Fruit fly (Drosophila melanogaster) whole organism, embryonic: ENCODE measurements around the gene Myo95E.

Experiments
- BtbVII ChIP-seq: fragments of 200-800 bp; sonication (Bioruptor generic); optimal IDR thresholded peaks from 3 replicates; lab custom pipeline; 2017; ENCODE audit warnings: missing biosample characterization, mild to moderate bottlenecking, missing genetic modification characterization
- C15 ChIP-seq: fragments of 200-800 bp; sonication (Bioruptor generic); IDR thresholded peaks from 3 replicates; pipeline ENCODE4 v1.3.6; 2022; ENCODE audit warnings: missing biosample characterization, missing genetic modification characterization
- CG1024 ChIP-seq: fragments of 200-800 bp; sonication (Bioruptor generic); IDR thresholded peaks from 2 replicates; pipeline ENCODE4 v1.3.6; 2022; ENCODE audit warnings: missing biosample characterization, missing genetic modification characterization
- CG10267 ChIP-seq: fragments of 200-800 bp; sonication (Bioruptor generic); optimal IDR thresholded peaks from 2 replicates; lab custom pipeline; 2018; ENCODE audit warnings: missing biosample characterization, mild to moderate bottlenecking, missing genetic modification characterization, moderate library complexity
- CG10462 ChIP-seq: fragments of 200-800 bp; sonication (Bioruptor generic); optimal IDR thresholded peaks from 2 replicates; lab custom pipeline; 2016; ENCODE audit warnings: missing biosample characterization, missing genetic modification characterization
- CG11560 ChIP-seq: fragments of 200-800 bp; sonication (Bioruptor generic); IDR thresholded peaks from 3 replicates; pipeline ENCODE4 v1.3.6; 2022; ENCODE audit warnings: missing biosample characterization, missing genetic modification characterization
- CG12219 ChIP-seq: fragments of 200-800 bp; sonication (Bioruptor generic); optimal IDR thresholded peaks from 3 replicates; lab custom pipeline; 2018; ENCODE audit warnings: missing biosample characterization, mild to moderate bottlenecking, missing genetic modification characterization
- CG12744 ChIP-seq: fragments of 200-800 bp; sonication (Bioruptor generic); optimal IDR thresholded peaks from 2 replicates; lab custom pipeline; 2016; ENCODE audit warnings: missing biosample characterization, missing genetic modification characterization
- CG12769 ChIP-seq: fragments of 200-800 bp; sonication (Bioruptor generic); optimal IDR thresholded peaks from 2 replicates; lab custom pipeline; 2019; ENCODE audit warnings: missing biosample characterization, mild to moderate bottlenecking, missing genetic modification characterization, moderate library complexity
- CG12942 ChIP-seq: fragments of 200-800 bp; sonication (Bioruptor generic); optimal IDR thresholded peaks from 3 replicates; lab custom pipeline; 2016; ENCODE audit warnings: missing biosample characterization, missing genetic modification characterization
- CG14860 ChIP-seq: fragments of 200-800 bp; sonication (Bioruptor generic); IDR thresholded peaks from 3 replicates; pipeline ENCODE4 v1.3.6; 2022; ENCODE audit warnings: missing biosample characterization, missing genetic modification characterization; ENCODE audit not compliant: partially characterized antibody
- CG1529 ChIP-seq: fragments of 200-800 bp; sonication (Bioruptor generic); optimal IDR thresholded peaks from 3 replicates; lab custom pipeline; 2018; ENCODE audit warnings: missing biosample characterization, missing genetic modification characterization
- CG16863 ChIP-seq: fragments of 200-800 bp; sonication (Bioruptor generic); optimal IDR thresholded peaks from 3 replicates; lab custom pipeline; 2016; ENCODE audit warnings: missing biosample characterization, missing genetic modification characterization
- CG2875 ChIP-seq: fragments of 200-800 bp; sonication (Bioruptor generic); optimal IDR thresholded peaks from 2 replicates; lab custom pipeline; 2017; ENCODE audit warnings: missing biosample characterization, mild to moderate bottlenecking, missing genetic modification characterization, missing genetic modification reagents
- CG31441 ChIP-seq: fragments of 200-800 bp; sonication (Bioruptor generic); IDR thresholded peaks from 2 replicates; pipeline ENCODE4 v1.3.6; 2022; ENCODE audit warnings: missing biosample characterization, missing genetic modification characterization
- CG32767 ChIP-seq: fragments of 200-800 bp; sonication (Bioruptor generic); IDR thresholded peaks from 2 replicates; pipeline ENCODE4 v1.3.6; 2022; ENCODE audit warnings: missing biosample characterization, missing genetic modification characterization
- CG32772 ChIP-seq: fragments of 200-800 bp; sonication (Bioruptor generic); IDR thresholded peaks from 2 replicates; pipeline ENCODE4 v1.3.6; 2022; ENCODE audit warnings: missing biosample characterization, missing genetic modification characterization
- CG4820 ChIP-seq: fragments of 200-800 bp; sonication (Bioruptor generic); optimal IDR thresholded peaks from 3 replicates; lab custom pipeline; 2016; ENCODE audit warnings: missing biosample characterization, missing genetic modification characterization
- CG7357 ChIP-seq: fragments of 200-800 bp; sonication (Bioruptor generic); IDR thresholded peaks from 3 replicates; pipeline ENCODE4 v1.3.6; 2022; ENCODE audit warnings: missing biosample characterization, missing genetic modification characterization
- CG7786 ChIP-seq: fragments of 200-800 bp; sonication (Bioruptor generic); optimal IDR thresholded peaks from 2 replicates; lab custom pipeline; 2016; ENCODE audit warnings: missing biosample characterization, missing genetic modification characterization
- CG8281 ChIP-seq: fragments of 200-800 bp; sonication (Bioruptor generic); optimal IDR thresholded peaks from 2 replicates; lab custom pipeline; 2018; ENCODE audit warnings: missing biosample characterization, mild to moderate bottlenecking, missing genetic modification characterization, moderate library complexity
- CG9609 ChIP-seq: fragments of 200-800 bp; sonication (Bioruptor generic); optimal IDR thresholded peaks from 3 replicates; lab custom pipeline; 2016; ENCODE audit warnings: missing biosample characterization, missing genetic modification characterization
- Camta ChIP-seq: fragments of 200-800 bp; sonication (Bioruptor generic); optimal IDR thresholded peaks from 2 replicates; lab custom pipeline; 2016; ENCODE audit warnings: missing biosample characterization, missing genetic modification characterization
- Chrac-16 ChIP-seq: fragments of 200-800 bp; sonication (Bioruptor generic); optimal IDR thresholded peaks from 3 replicates; lab custom pipeline; 2016; ENCODE audit warnings: missing biosample characterization, missing genetic modification characterization
- D19B ChIP-seq: fragments of 200-800 bp; sonication (Bioruptor generic); optimal IDR thresholded peaks from 2 replicates; lab custom pipeline; 2017; ENCODE audit warnings: missing biosample characterization, mild to moderate bottlenecking, missing genetic modification characterization
- E2f1 ChIP-seq: fragments of 200-800 bp; sonication (Bioruptor generic); IDR thresholded peaks from 2 replicates; pipeline ENCODE4 v1.3.6; 2022; ENCODE audit warnings: missing biosample characterization, missing genetic modification characterization
- Fer1 ChIP-seq: fragments of 200-800 bp; sonication (Bioruptor generic); optimal IDR thresholded peaks from 2 replicates; lab custom pipeline; 2017; ENCODE audit warnings: missing biosample characterization, mild to moderate bottlenecking, missing genetic modification characterization
- Gsc ChIP-seq: fragments of 200-800 bp; sonication (Bioruptor generic); IDR thresholded peaks from 2 replicates; pipeline ENCODE4 v1.3.6; 2022; ENCODE audit warnings: missing biosample characterization, missing genetic modification characterization
- H15 ChIP-seq: fragments of 200-800 bp; sonication (Bioruptor generic); IDR thresholded peaks from 3 replicates; pipeline ENCODE4 v1.3.6; 2022; ENCODE audit warnings: missing biosample characterization, missing genetic modification characterization
- Hey ChIP-seq: fragments of 200-800 bp; sonication (Bioruptor generic); optimal IDR thresholded peaks from 3 replicates; lab custom pipeline; 2018; ENCODE audit warnings: missing biosample characterization, mild to moderate bottlenecking, missing genetic modification characterization
- Nf-YA ChIP-seq: fragments of 200-800 bp; sonication (Bioruptor generic); IDR thresholded peaks from 2 replicates; pipeline ENCODE4 v1.3.6; 2022; ENCODE audit warnings: missing biosample characterization, missing genetic modification characterization
- Side ChIP-seq: fragments of 200-800 bp; sonication (Bioruptor generic); optimal IDR thresholded peaks from 2 replicates; lab custom pipeline; 2016; ENCODE audit warnings: missing biosample characterization, missing genetic modification characterization
- Sin3A ChIP-seq: fragments of >200 bp; optimal IDR thresholded peaks from 2 replicates; lab custom pipeline; 2018
- Vsx1 ChIP-seq: fragments of 200-800 bp; sonication (Bioruptor generic); optimal IDR thresholded peaks from 2 replicates; lab custom pipeline; 2017; ENCODE audit warnings: missing biosample characterization, mild to moderate bottlenecking, missing genetic modification characterization, missing genetic modification reagents
- YL-1 ChIP-seq: fragments of 200-800 bp; sonication (Bioruptor generic); optimal IDR thresholded peaks from 3 replicates; lab custom pipeline; 2017; ENCODE audit warnings: missing biosample characterization, mild to moderate bottlenecking, missing genetic modification characterization
- amos ChIP-seq: fragments of 200-800 bp; sonication (Bioruptor generic); IDR thresholded peaks from 2 replicates; pipeline ENCODE4 v1.3.6; 2022; ENCODE audit warnings: missing biosample characterization, missing genetic modification characterization; ENCODE audit not compliant: partially characterized antibody
- br ChIP-seq: fragments of >200 bp; optimal IDR thresholded peaks from 2 replicates; lab custom pipeline; 2017
- chm ChIP-seq: fragments of 200-800 bp; sonication (Bioruptor generic); IDR thresholded peaks from 2 replicates; pipeline ENCODE4 v1.3.6; 2022; ENCODE audit warnings: missing biosample characterization, missing genetic modification characterization
- en ChIP-seq: fragments of 200-800 bp; sonication (Bioruptor generic); optimal IDR thresholded peaks from 2 replicates; lab custom pipeline; 2016; ENCODE audit warnings: missing biosample characterization, missing genetic modification characterization
- fd64A ChIP-seq: fragments of 200-800 bp; sonication (Bioruptor generic); optimal IDR thresholded peaks from 3 replicates; lab custom pipeline; 2018; ENCODE audit warnings: missing biosample characterization, mild to moderate bottlenecking, missing genetic modification characterization
- fd96Cb ChIP-seq: fragments of 200-800 bp; sonication (Bioruptor generic); optimal IDR thresholded peaks from 2 replicates; lab custom pipeline; 2018; ENCODE audit warnings: missing biosample characterization, mild to moderate bottlenecking, missing genetic modification characterization, moderate library complexity
- hth ChIP-seq: fragments of >200 bp; optimal IDR thresholded peaks from 2 replicates; lab custom pipeline; 2017; ENCODE audit warnings: inconsistent platforms
- nerfin-2 ChIP-seq: fragments of 200-800 bp; sonication (Bioruptor generic); IDR thresholded peaks from 2 replicates; pipeline ENCODE4 v1.3.6; 2022; ENCODE audit warnings: missing biosample characterization, missing genetic modification characterization; ENCODE audit not compliant: partially characterized antibody
- nmo ChIP-seq: fragments of 200-800 bp; sonication (Bioruptor generic); optimal IDR thresholded peaks from 2 replicates; lab custom pipeline; 2018; ENCODE audit warnings: missing biosample characterization, mild to moderate bottlenecking, missing genetic modification characterization, moderate library complexity
- otp ChIP-seq: fragments of 200-800 bp; sonication (Bioruptor generic); IDR thresholded peaks from 3 replicates; pipeline ENCODE4, ENCODE4 v1.3.6; 2022; ENCODE audit warnings: missing biosample characterization, missing genetic modification characterization
- psq ChIP-seq: fragments of 200-800 bp; sonication (Bioruptor generic); optimal IDR thresholded peaks from 2 replicates; lab custom pipeline; 2017; ENCODE audit warnings: missing biosample characterization, missing genetic modification characterization
- row ChIP-seq: fragments of 200-800 bp; sonication (Bioruptor generic); IDR thresholded peaks from 3 replicates; pipeline ENCODE4 v1.3.6; 2022; ENCODE audit warnings: missing biosample characterization, missing genetic modification characterization
- sd ChIP-seq: fragments of 200-800 bp; sonication (Bioruptor generic); optimal IDR thresholded peaks from 3 replicates; lab custom pipeline; 2018; ENCODE audit warnings: missing biosample characterization, mild to moderate bottlenecking, missing genetic modification characterization, moderate library complexity
- shn ChIP-seq: fragments of 200-800 bp; sonication (Bioruptor generic); optimal IDR thresholded peaks from 3 replicates; lab custom pipeline; 2016; ENCODE audit warnings: missing biosample characterization, missing genetic modification characterization
- so ChIP-seq: fragments of 200-800 bp; sonication (Bioruptor generic); IDR thresholded peaks from 3 replicates; pipeline ENCODE4 v1.3.6; 2022; ENCODE audit warnings: missing biosample characterization, missing genetic modification characterization
- tap ChIP-seq: fragments of 200-800 bp; optimal IDR thresholded peaks from 3 replicates; lab custom pipeline; 2019; ENCODE audit warnings: missing biosample characterization, mild to moderate bottlenecking, missing genetic modification characterization, moderate library complexity
- z ChIP-seq: fragments of 200-800 bp; sonication (Bioruptor generic); IDR thresholded peaks from 3 replicates; pipeline ENCODE4 v1.3.6; 2022; ENCODE audit warnings: missing biosample characterization, missing genetic modification characterization

Gene Myo95E

DNA sequence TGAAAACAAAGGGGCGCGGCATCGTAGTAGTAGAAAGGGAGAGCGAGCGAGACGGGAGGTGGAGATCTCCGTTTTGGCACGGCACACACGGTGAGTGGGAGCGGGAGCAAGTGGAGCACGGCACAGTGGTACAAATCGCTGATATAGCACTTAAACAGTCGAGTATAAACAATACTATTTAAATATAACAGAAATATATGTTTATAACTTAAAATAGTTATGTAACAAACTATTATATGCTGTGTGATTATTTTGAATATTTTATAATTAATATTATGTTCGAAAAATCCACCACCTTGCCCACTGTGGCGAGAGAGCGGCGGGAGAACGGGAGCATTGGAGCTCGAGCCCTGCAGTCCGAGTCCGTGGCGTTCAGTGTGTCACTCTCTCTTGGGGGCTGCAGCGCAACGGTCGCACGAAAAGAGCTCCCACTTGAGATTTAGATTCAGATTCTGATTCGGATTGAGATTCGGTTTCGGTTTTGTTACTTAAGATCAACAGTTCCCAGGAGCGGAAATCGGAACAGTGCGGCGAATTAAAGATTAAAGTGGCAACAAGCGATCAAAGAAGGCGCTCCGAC, 20.2 kb downstream of the Myo95E start, which contains the start of gene Kal1 (continued):
- peak; percentile 60; the same call in 2 of the 3 replicates for TF ChIP-seq z (GFP tag; lab: Robert Waterston, UW)
- peak; percentile 72; the same call in 2 of the 3 replicates for TF ChIP-seq CG11560 (tag; lab: Robert Waterston, UW)
- TF ChIP-seq nerfin-2 (GFP tag; lab: Robert Waterston, UW), result no peak
- peak; percentile 75 for TF ChIP-seq CG12942
- peak; percentile 96 for TF ChIP-seq CG31441
- peak; percentile 30 for TF ChIP-seq D19B (GFP tag; lab: Kevin White, UChicago)
- TF ChIP-seq br (lab: Kevin White, UChicago), result no peak
- TF ChIP-seq psq, result peak; percentile 45
- TF ChIP-seq amos (GFP tag; lab: Robert Waterston, UW), result no peak
- TF ChIP-seq Vsx1 (GFP tag; lab: Kevin White, UChicago), result peak; percentile 86
- peak; percentile 95 for TF ChIP-seq CG32767
- no peak for TF ChIP-seq CG9609 (GFP tag; lab: Kevin White, UChicago)
- TF ChIP-seq C15 (GFP tag; lab: Robert Waterston, UW), result peak; percentile 68; the same call in 1 of the 3 replicates
- TF ChIP-seq Side (GFP tag; lab: Kevin White, UChicago), result peak; percentile 11
- 0 out of 3 replicates have a peak, but pooled peaks have one; percentile 40 for TF ChIP-seq CG14860
- peak; percentile 90 for TF ChIP-seq H15 (GFP tag; lab: Robert Waterston, UW)
- TF ChIP-seq CG1024, result peak; percentile 89
- TF ChIP-seq CG1529 (GFP tag; lab: Kevin White, UChicago), result peak; percentile 94
- peak; percentile 93 for TF ChIP-seq CG32772 (GFP tag; lab: Robert Waterston, UW)
- peak; percentile 61 for TF ChIP-seq YL-1 (GFP tag; lab: Kevin White, UChicago)
- TF ChIP-seq CG12769, result peak; percentile 88
- TF ChIP-seq fd64A, result peak; percentile 90
- peak; percentile 96 for TF ChIP-seq nmo (GFP tag; lab: Kevin White, UChicago)
- TF ChIP-seq CG7786, result no peak
- TF ChIP-seq BtbVII (GFP tag; lab: Kevin White, UChicago), result peak; percentile 90
- TF ChIP-seq sd (tag; lab: Kevin White, UChicago), result peak; percentile 51
- TF ChIP-seq Hey (tag; lab: Kevin White, UChicago), result no peak
- TF ChIP-seq Chrac-16 (GFP tag; lab: Kevin White, UChicago), result peak; percentile 69
- TF ChIP-seq row (GFP tag; lab: Robert Waterston, UW), result peak; percentile 97
- TF ChIP-seq hth, result no peak
- TF ChIP-seq CG12744 (GFP tag; lab: Kevin White, UChicago), result no peak
- peak; percentile 91 for TF ChIP-seq CG10267
- TF ChIP-seq otp (GFP tag; lab: Robert Waterston, UW), result peak; percentile 94
- TF ChIP-seq tap, result peak; percentile 96
- TF ChIP-seq Fer1 (GFP tag; lab: Kevin White, UChicago), result peak; percentile 93
- TF ChIP-seq E2f1 (GFP tag; lab: Robert Waterston, UW), result peak; percentile 88
- no peak for TF ChIP-seq en (GFP tag; lab: Kevin White, UChicago)
- peak; percentile 72 for TF ChIP-seq CG10462 (GFP tag; lab: Kevin White, UChicago)
- TF ChIP-seq fd96Cb (tag; lab: Kevin White, UChicago), result peak; percentile 94
- peak; percentile 84 for TF ChIP-seq Nf-YA (GFP tag; lab: Robert Waterston, UW)
- TF ChIP-seq chm (GFP tag; lab: Robert Waterston, UW), result peak; percentile 95
- no peak for TF ChIP-seq Sin3A (lab: Kevin White, UChicago)
- TF ChIP-seq shn (GFP tag; lab: Kevin White, UChicago), result no peak
- TF ChIP-seq Gsc (GFP tag; lab: Robert Waterston, UW), result peak; percentile 69
- peak; percentile 93 for TF ChIP-seq CG12219
- TF ChIP-seq CG16863 (GFP tag; lab: Kevin White, UChicago), result peak; percentile 45
- TF ChIP-seq Camta, result peak; percentile 39
- TF ChIP-seq CG8281, result peak; percentile 70
- peak; percentile 88 for TF ChIP-seq CG4820
- TF ChIP-seq so (GFP tag; lab: Robert Waterston, UW), result peak; percentile 97
- TF ChIP-seq CG2875 (GFP tag; lab: Kevin White, UChicago), result peak; percentile 95
- TF ChIP-seq CG7357, result peak; percentile 76
